Fruit fly (Drosophila melanogaster) whole organism, prepupa: ENCODE measurements around the gene opm.
A peak's percentile ranks its signal among the peaks of the same experiment; 100 is the strongest.

Experiments used
- cyc ChIP-seq: fragments of 200-800 bp; sonication (Bioruptor generic); optimal IDR thresholded peaks from 3 replicates; lab custom pipeline; 2016; ENCODE audit warnings: missing biosample characterization, missing genetic modification characterization
- dac ChIP-seq: fragments of 200-800 bp; sonication (Bioruptor generic); optimal IDR thresholded peaks from 2 replicates; lab custom pipeline; 2017; ENCODE audit warnings: missing biosample characterization, mild to moderate bottlenecking, missing genetic modification characterization

- TF ChIP-seq dac (no peak), cyc (peak; percentile 36)
These were observed 14.7 kb upstream of the opm start, which contains the start of gene CG33177 for dm6 chrX:15080780-15081402.
